Fruit fly (Drosophila melanogaster) whole organism, wandering third instar larva: ENCODE measurements around the gene alphaCOP.

ENCODE experiments used
- CrebA ChIP-seq: fragments of 200-800 bp; sonication (Bioruptor generic); optimal IDR thresholded peaks from 2 replicates; lab custom pipeline; 2016; ENCODE audit warnings: missing biosample characterization, mild to moderate bottlenecking, missing genetic modification characterization, borderline replicate concordance
- Dfd ChIP-seq: fragments of >200 bp; optimal IDR thresholded peaks from 2 replicates; lab custom pipeline; 2017; ENCODE audit warnings: missing biosample characterization, missing genetic modification characterization
- Hr83 ChIP-seq: fragments of 200-300 bp; sonication (Bioruptor generic); optimal IDR thresholded peaks from 2 replicates; lab custom pipeline; 2016; ENCODE audit warnings: missing biosample characterization, mild to moderate bottlenecking, missing genetic modification characterization, moderate library complexity; ENCODE audit not compliant: poor library complexity, severe bottlenecking
- N ChIP-seq: fragments of >200 bp; optimal IDR thresholded peaks from 2 replicates; lab custom pipeline; 2018; ENCODE audit warnings: missing biosample characterization, missing external identifiers, missing genetic modification characterization
- OdsH ChIP-seq: fragments of 200-800 bp; sonication (Bioruptor generic); optimal IDR thresholded peaks from 2 replicates; lab custom pipeline; 2016; ENCODE audit warnings: missing biosample characterization, mild to moderate bottlenecking, missing genetic modification characterization
- dl ChIP-seq, 2 experiments: fragments of 175-275, 200-275 bp in 1 of 2; fragments of 200-275 bp in 1 of 2; sonication (Bioruptor generic); optimal IDR thresholded peaks; lab custom pipeline; 2018; ENCODE audit warnings: mild to moderate bottlenecking in 2 of 2, missing biosample characterization in 2 of 2, missing genetic modification characterization in 2 of 2, moderate library complexity in 2 of 2; ENCODE audit not compliant: partially characterized antibody in 2 of 2, insufficient read depth in 1 of 2
- fru ChIP-seq: fragments of 200-800 bp; sonication (Bioruptor generic); optimal IDR thresholded peaks from 3 replicates; lab custom pipeline; 2016; ENCODE audit warnings: missing biosample characterization, mild to moderate bottlenecking, missing genetic modification characterization
- psq ChIP-seq: fragments of 200-800 bp; sonication (Bioruptor generic); optimal IDR thresholded peaks from 3 replicates; lab custom pipeline; 2017; ENCODE audit warnings: missing biosample characterization, mild to moderate bottlenecking, missing genetic modification characterization, moderate library complexity
- rgr ChIP-seq: fragments of 200-800 bp; sonication (Bioruptor generic); optimal IDR thresholded peaks from 3 replicates; lab custom pipeline; 2016; ENCODE audit warnings: missing biosample characterization, mild to moderate bottlenecking, missing genetic modification characterization
- tai ChIP-seq: sonication (Bioruptor generic); optimal IDR thresholded peaks from 2 replicates; lab custom pipeline; 2016; ENCODE audit warnings: missing biosample characterization, missing genetic modification characterization

- TF ChIP-seq dl (GFP tag; optimal IDR thresholded peaks at IDR 0.05; lab: Kevin White, UChicago; ENCODE audit: insufficient read depth in 1 of 2, partially characterized antibody in 2 of 2) (no peak), N (GFP tag; lab: Kevin White, UChicago) (no peak), rgr (GFP tag; lab: Kevin White, UChicago) (no peak), Hr83 (GFP tag; lab: Kevin White, UChicago) (no peak), OdsH (GFP tag; lab: Kevin White, UChicago) (no peak), fru (GFP tag; lab: Kevin White, UChicago) (no peak), Dfd (GFP tag; lab: Kevin White, UChicago) (no peak), tai (GFP tag; lab: Kevin White, UChicago) (no peak), CrebA (GFP tag; lab: Kevin White, UChicago) (no peak), psq (GFP tag; lab: Kevin White, UChicago) (no peak)
Measured at dm6 chr3L:1675242-1675641, 30.2 kb upstream of the alphaCOP start.
